Worm (Caenorhabditis elegans): Measurements from ENCODE around the gene cisd-1.

- TF ChIP-seq pqm-1 (tag; optimal IDR thresholded peaks at IDR 0.05) (no peak), nhr-71 (tag; optimal IDR thresholded peaks at IDR 0.05) (peak; percentile 32), elt-3 (tag; optimal IDR thresholded peaks at IDR 0.05) (peak in 1 of 6 experiments; percentile 1), dpl-1 (GFP tag; optimal IDR thresholded peaks at IDR 0.05) (no peak), Y116A8C.19 (tag; optimal IDR thresholded peaks at IDR 0.05; ENCODE audit: borderline replicate concordance) (no peak), mab-9 (GFP tag; IDR thresholded peaks at IDR 0.05) (no peak), mdl-1 (tag; optimal IDR thresholded peaks at IDR 0.05) (peak in 1 of 2 experiments; percentile 11), snpc-4 (tag; optimal IDR thresholded peaks at IDR 0.05) (no peak), nhr-76 (tag; optimal IDR thresholded peaks at IDR 0.05) (no peak), lin-39 (tag; optimal IDR thresholded peaks at IDR 0.05) (no peak), swsn-7 (tag; optimal IDR thresholded peaks at IDR 0.05) (no peak), isw-1 (GFP tag; IDR thresholded peaks at IDR 0.05) (no peak), ama-1 (optimal IDR thresholded peaks at IDR 0.05) (no peak), elt-2 (tag; optimal IDR thresholded peaks at IDR 0.05) (peak; percentile 33)
Observed at ce11 chrII:11469574-11470108, at the start of gene cisd-1.
